Worm (Caenorhabditis elegans): ENCODE data around the gene F38E1.10.

F38E1.10 gene

ce11 chrV:8359113-8359564 lies 16.2 kb downstream of the F38E1.10 start, which contains the start of gene mpdu-1:
Gene mpdu-1, minus strand, starts transcription at chrV:8359163.
- TF ChIP-seq pat-9 (tag; optimal IDR thresholded peaks at IDR 0.05) (no peak), ref-2 (tag; optimal IDR thresholded peaks at IDR 0.05) (no peak), ceh-45 (GFP tag; IDR thresholded peaks at IDR 0.05) (no peak), unc-3 (GFP tag; conservative IDR thresholded peaks at IDR 0.05) (no peak), unc-3 (tag; optimal IDR thresholded peaks at IDR 0.05) (no peak), nfya-1 (tag; optimal IDR thresholded peaks at IDR 0.05) (peak; percentile 27), elt-2 (tag; optimal IDR thresholded peaks at IDR 0.05) (peak; percentile 36), syd-9 (tag; optimal IDR thresholded peaks at IDR 0.05) (no peak), dmd-4 (tag; optimal IDR thresholded peaks at IDR 0.05; ENCODE audit: borderline replicate concordance) (no peak), fkh-10 (GFP tag; optimal IDR thresholded peaks at IDR 0.05) (no peak), unc-55 (GFP tag; optimal IDR thresholded peaks at IDR 0.05) (no peak), pax-1 (tag; optimal IDR thresholded peaks at IDR 0.05) (no peak), hlh-8 (tag; optimal IDR thresholded peaks at IDR 0.05) (no peak)

DNA sequence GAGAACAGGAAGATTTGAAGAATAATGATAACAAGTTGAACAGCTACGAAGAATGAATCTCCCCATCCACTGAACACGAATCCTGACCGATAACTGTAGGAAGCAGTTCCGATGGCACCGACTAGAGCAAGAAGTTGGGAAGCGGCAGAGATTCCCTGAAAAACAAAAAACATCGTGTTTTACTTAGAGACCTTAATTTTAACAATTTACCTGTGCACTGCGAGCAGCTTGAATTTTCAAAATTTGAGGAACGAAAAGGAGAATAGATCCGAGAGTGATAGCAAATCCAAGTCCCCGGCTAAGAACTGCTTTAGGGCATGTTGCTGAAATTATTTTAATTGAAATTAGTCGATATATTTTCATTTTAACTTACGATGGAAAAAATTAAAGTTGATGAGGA lies 16.6 kb downstream of the F38E1.10 start:
- TF ChIP-seq che-1 (tag; optimal IDR thresholded peaks at IDR 0.05): no peak
- no peak for TF ChIP-seq ztf-16 (tag; optimal IDR thresholded peaks at IDR 0.05)
- no peak for TF ChIP-seq ceh-2 (tag; optimal IDR thresholded peaks at IDR 0.05)
- TF ChIP-seq ceh-9 (tag; optimal IDR thresholded peaks at IDR 0.05): no peak
- TF ChIP-seq pqm-1 (tag; optimal IDR thresholded peaks at IDR 0.05): no peak
- no peak for TF ChIP-seq odd-2 (tag; optimal IDR thresholded peaks at IDR 0.05)
- TF ChIP-seq ceh-31 (tag; optimal IDR thresholded peaks at IDR 0.05): no peak
- no peak for TF ChIP-seq mec-3 (tag; optimal IDR thresholded peaks at IDR 0.05; ENCODE audit: borderline replicate concordance)
- TF ChIP-seq eyg-1 (tag; optimal IDR thresholded peaks at IDR 0.05): no peak
- TF ChIP-seq C38D4.7 (GFP tag; optimal IDR thresholded peaks at IDR 0.05): no peak
- TF ChIP-seq ceh-19 (GFP tag; optimal IDR thresholded peaks at IDR 0.05): no peak
- TF ChIP-seq K09A11.1 (tag; optimal IDR thresholded peaks at IDR 0.05; ENCODE audit: insufficient read depth): no peak
- no peak for TF ChIP-seq Y22D7AL.16 (tag; optimal IDR thresholded peaks at IDR 0.05)

- no peak for TF ChIP-seq elt-4 (tag; optimal IDR thresholded peaks at IDR 0.05)
- TF ChIP-seq ref-2 (tag; optimal IDR thresholded peaks at IDR 0.05): no peak
- no peak for TF ChIP-seq rnt-1 (tag; optimal IDR thresholded peaks at IDR 0.05)
- TF ChIP-seq gmeb-2 (tag; optimal IDR thresholded peaks at IDR 0.05): no peak
- TF ChIP-seq K02D7.2 (tag; optimal IDR thresholded peaks at IDR 0.05): no peak
- no peak for TF ChIP-seq ceh-24 (tag; optimal IDR thresholded peaks at IDR 0.05)
- no peak for TF ChIP-seq nhr-11 (tag; optimal IDR thresholded peaks at IDR 0.05)
- no peak for TF ChIP-seq ceh-19 (GFP tag; optimal IDR thresholded peaks at IDR 0.05)
- no peak for TF ChIP-seq K09A11.1 (tag; optimal IDR thresholded peaks at IDR 0.05; ENCODE audit: insufficient read depth)
- TF ChIP-seq hlh-30 (tag; optimal IDR thresholded peaks at IDR 0.05; ENCODE audit: insufficient read depth): no peak
- no peak for TF ChIP-seq npax-4 (tag; optimal IDR thresholded peaks at IDR 0.05)
- no peak for TF ChIP-seq tbx-2 (tag; optimal IDR thresholded peaks at IDR 0.05)
- TF ChIP-seq sox-2 (GFP tag; IDR thresholded peaks at IDR 0.05): no peak
- no peak for TF ChIP-seq mec-3 (tag; optimal IDR thresholded peaks at IDR 0.05; ENCODE audit: borderline replicate concordance)
- no peak for TF ChIP-seq sox-4 (tag; optimal IDR thresholded peaks at IDR 0.05)
- no peak for TF ChIP-seq che-1 (tag; optimal IDR thresholded peaks at IDR 0.05)
- TF ChIP-seq pag-3 (tag; optimal IDR thresholded peaks at IDR 0.05; ENCODE audit: borderline replicate concordance): no peak
Measured at ce11 chrV:8357756-8358155, 17.6 kb downstream of the F38E1.10 start.

All from whole organism, late embryonic.